Worm (Caenorhabditis elegans): Measurements from ENCODE around the gene Y43F8C.11.

- no peak for TF ChIP-seq nhr-21 (tag; optimal IDR thresholded peaks at IDR 0.05)
- TF ChIP-seq ZK546.5 (tag; optimal IDR thresholded peaks at IDR 0.05) = no peak
- no peak for TF ChIP-seq elt-1 (tag; optimal IDR thresholded peaks at IDR 0.05)
- no peak for TF ChIP-seq crh-2 (tag; optimal IDR thresholded peaks at IDR 0.05)
- no peak for TF ChIP-seq nhr-77 (tag; optimal IDR thresholded peaks at IDR 0.05)
Measured at ce11 chrV:19637890-19638289, 32.2 kb upstream of the Y43F8C.11 start.

All from whole organism, L2 larva.